Fruit fly (Drosophila melanogaster) whole organism, pupa: ENCODE measurements around the gene CG14258.

ENCODE experiments used
- CG10348 ChIP-seq: fragments of 200-800 bp; sonication (Bioruptor generic); IDR thresholded peaks from 2 replicates; pipeline ENCODE4 v1.3.6; 2022; ENCODE audit warnings: missing biosample characterization, missing genetic modification characterization
- CG13204 ChIP-seq: fragments of 200-800 bp; sonication (Bioruptor generic); optimal IDR thresholded peaks from 2 replicates; lab custom pipeline; 2018; ENCODE audit warnings: missing biosample characterization, mild to moderate bottlenecking, missing genetic modification characterization, moderate library complexity
- CG15710 ChIP-seq: fragments of 200-800 bp; sonication (Bioruptor generic); optimal IDR thresholded peaks from 2 replicates; lab custom pipeline; 2018; ENCODE audit warnings: missing biosample characterization, mild to moderate bottlenecking, missing genetic modification characterization, moderate library complexity
- CG34367 ChIP-seq: fragments of 200-800 bp; sonication (Bioruptor generic); optimal IDR thresholded peaks from 2 replicates; lab custom pipeline; 2018; ENCODE audit warnings: missing biosample characterization, mild to moderate bottlenecking, missing genetic modification characterization
- CG4496 ChIP-seq: fragments of 200-800 bp; sonication (Bioruptor generic); IDR thresholded peaks from 3 replicates; pipeline ENCODE4 v1.3.6; 2022; ENCODE audit warnings: missing biosample characterization, missing genetic modification characterization
- CG8301 ChIP-seq: fragments of 200-800 bp; sonication (Bioruptor generic); optimal IDR thresholded peaks from 2 replicates; lab custom pipeline; 2018; ENCODE audit warnings: missing biosample characterization, mild to moderate bottlenecking, missing genetic modification characterization
- CG9948 ChIP-seq: fragments of 200-800 bp; sonication (Bioruptor generic); optimal IDR thresholded peaks from 2 replicates; lab custom pipeline; 2018; ENCODE audit warnings: missing biosample characterization, mild to moderate bottlenecking, missing genetic modification characterization, moderate library complexity
- EcR ChIP-seq: fragments of 200-800 bp; sonication (Bioruptor generic); optimal IDR thresholded peaks from 3 replicates; lab custom pipeline; 2019; ENCODE audit warnings: missing biosample characterization, missing genetic modification characterization, mild to moderate bottlenecking, moderate library complexity, missing genetic modification reagents
- Pif1B ChIP-seq: fragments of 200-800 bp; sonication (Bioruptor generic); optimal IDR thresholded peaks from 3 replicates; lab custom pipeline; 2016; ENCODE audit warnings: missing biosample characterization, missing genetic modification characterization
- gl ChIP-seq: fragments of 200-800 bp; sonication (Bioruptor generic); optimal IDR thresholded peaks from 2 replicates; lab custom pipeline; 2018; ENCODE audit warnings: missing biosample characterization, mild to moderate bottlenecking, missing genetic modification characterization
- rn ChIP-seq: fragments of 200-800 bp; sonication (Bioruptor generic); IDR thresholded peaks from 2 replicates; pipeline ENCODE4 v1.3.6; 2022; ENCODE audit warnings: missing biosample characterization, missing genetic modification characterization

dm6 chr3R:27131408-27131807 is 38.5 kb downstream of the CG14258 start:
- no peak for TF ChIP-seq EcR (GFP tag; lab: Kevin White, UChicago)
- no peak for TF ChIP-seq CG9948
- TF ChIP-seq CG4496 (GFP tag; lab: Robert Waterston, UW) = no peak
- TF ChIP-seq CG34367 = no peak
- no peak for TF ChIP-seq CG13204
- TF ChIP-seq gl = no peak
- TF ChIP-seq rn (GFP tag; lab: Robert Waterston, UW) = no peak
- no peak for TF ChIP-seq Pif1B
- TF ChIP-seq CG10348 (GFP tag; lab: Robert Waterston, UW) = no peak
- no peak for TF ChIP-seq CG8301
- no peak for TF ChIP-seq CG15710 (tag; lab: Kevin White, UChicago)
